Fruit fly (Drosophila melanogaster) whole organism, prepupa: ENCODE data around the gene CG15023.

Source experiments
- Blimp-1 ChIP-seq: fragments of 200-800 bp; sonication (Bioruptor generic); optimal IDR thresholded peaks from 3 replicates; lab custom pipeline; 2017; ENCODE audit warnings: missing biosample characterization, missing genetic modification characterization, mild to moderate bottlenecking, moderate library complexity, missing genetic modification reagents
- CG11762 ChIP-seq: fragments of 200-800 bp; sonication (Bioruptor generic); optimal IDR thresholded peaks from 3 replicates; lab custom pipeline; 2016; ENCODE audit warnings: missing biosample characterization, missing genetic modification characterization; ENCODE audit not compliant: insufficient read depth
- CG11902 ChIP-seq: fragments of 200-800 bp; sonication (Bioruptor generic); optimal IDR thresholded peaks from 3 replicates; lab custom pipeline; 2016; ENCODE audit warnings: missing biosample characterization, missing genetic modification characterization
- CG15336 ChIP-seq: fragments of 200-800 bp; sonication (Bioruptor generic); IDR thresholded peaks from 2 replicates; pipeline ENCODE4 v1.3.6; 2022; ENCODE audit warnings: missing biosample characterization, missing genetic modification characterization
- CG1621 ChIP-seq: fragments of 200-800 bp; sonication (Bioruptor generic); optimal IDR thresholded peaks from 3 replicates; lab custom pipeline; 2018; ENCODE audit warnings: missing biosample characterization, mild to moderate bottlenecking, missing genetic modification characterization
- CG16779 ChIP-seq: fragments of 200-800 bp; sonication (Bioruptor generic); optimal IDR thresholded peaks from 3 replicates; lab custom pipeline; 2017; ENCODE audit warnings: missing biosample characterization, mild to moderate bottlenecking, missing genetic modification characterization
- CG32006 ChIP-seq: fragments of 200-800 bp; sonication (Bioruptor generic); optimal IDR thresholded peaks from 3 replicates; lab custom pipeline; 2017; ENCODE audit warnings: missing biosample characterization, mild to moderate bottlenecking, missing genetic modification characterization
- CG34406 ChIP-seq: fragments of 200-800 bp; sonication (Bioruptor generic); optimal IDR thresholded peaks from 3 replicates; lab custom pipeline; 2016; ENCODE audit warnings: missing biosample characterization, missing genetic modification characterization
- CG3919 ChIP-seq: fragments of 200-800 bp; sonication (Bioruptor generic); optimal IDR thresholded peaks from 3 replicates; lab custom pipeline; 2016; ENCODE audit warnings: missing biosample characterization, missing genetic modification characterization
- CG4318 ChIP-seq: fragments of 200-800 bp; sonication (Bioruptor generic); optimal IDR thresholded peaks from 3 replicates; lab custom pipeline; 2017; ENCODE audit warnings: missing biosample characterization, mild to moderate bottlenecking, missing genetic modification characterization
- CG6163 ChIP-seq: fragments of 200-800 bp; sonication (Bioruptor generic); IDR thresholded peaks from 3 replicates; pipeline ENCODE4 v1.3.6; 2022; ENCODE audit warnings: missing biosample characterization, missing genetic modification characterization
- CG6276 ChIP-seq: fragments of 200-800 bp; sonication (Bioruptor generic); optimal IDR thresholded peaks from 2 replicates; lab custom pipeline; 2017; ENCODE audit warnings: missing biosample characterization, mild to moderate bottlenecking, missing genetic modification characterization
- CG6808 ChIP-seq: fragments of 200-800 bp; sonication (Bioruptor generic); optimal IDR thresholded peaks from 3 replicates; lab custom pipeline; 2017; ENCODE audit warnings: missing biosample characterization, missing genetic modification characterization, mild to moderate bottlenecking, moderate library complexity, missing genetic modification reagents
- CG7368 ChIP-seq: fragments of 200-800 bp; sonication (Bioruptor generic); optimal IDR thresholded peaks from 3 replicates; lab custom pipeline; 2016; ENCODE audit warnings: missing biosample characterization, missing genetic modification characterization
- CG8119 ChIP-seq: fragments of 200-800 bp; sonication (Bioruptor generic); IDR thresholded peaks from 3 replicates; pipeline ENCODE4 v1.3.6; 2022; ENCODE audit warnings: missing biosample characterization, missing genetic modification characterization
- CG8319 ChIP-seq: fragments of 200-800 bp; sonication (Bioruptor generic); optimal IDR thresholded peaks from 3 replicates; lab custom pipeline; 2016; ENCODE audit warnings: missing biosample characterization, missing genetic modification characterization
- Eip78C ChIP-seq: fragments of 200-800 bp; sonication (Bioruptor generic); peaks from one replicate; lab custom pipeline; 2016; ENCODE audit warnings: missing biosample characterization, missing genetic modification characterization
- Eip93F ChIP-seq: fragments of 200-800 bp; sonication (Bioruptor generic); optimal IDR thresholded peaks from 2 replicates; lab custom pipeline; 2016; ENCODE audit warnings: missing biosample characterization, mild to moderate bottlenecking, missing genetic modification characterization
- Ets21C ChIP-seq: fragments of 200-800 bp; sonication (Bioruptor generic); optimal IDR thresholded peaks from 3 replicates; lab custom pipeline; 2016; ENCODE audit warnings: missing biosample characterization, missing genetic modification characterization
- Hr38 ChIP-seq: sonication (Bioruptor generic); optimal IDR thresholded peaks from 2 replicates; lab custom pipeline; 2016; ENCODE audit warnings: missing biosample characterization, missing genetic modification characterization
- Hr4 ChIP-seq: fragments of 200-800 bp; sonication (Bioruptor generic); optimal IDR thresholded peaks from 3 replicates; lab custom pipeline; 2016; ENCODE audit warnings: missing biosample characterization, missing genetic modification characterization
- Lpt ChIP-seq: fragments of 200-800 bp; sonication (Bioruptor generic); optimal IDR thresholded peaks from 3 replicates; lab custom pipeline; 2016; ENCODE audit warnings: missing biosample characterization, missing genetic modification characterization
- Met ChIP-seq: fragments of 200-800 bp; sonication (Bioruptor generic); optimal IDR thresholded peaks from 3 replicates; lab custom pipeline; 2016; ENCODE audit warnings: missing biosample characterization, missing genetic modification characterization
- OdsH ChIP-seq: fragments of 200-800 bp; sonication (Bioruptor generic); optimal IDR thresholded peaks from 3 replicates; lab custom pipeline; 2016; ENCODE audit warnings: missing biosample characterization, missing genetic modification characterization
- Smox ChIP-seq: fragments of 200-800 bp; sonication (Bioruptor generic); optimal IDR thresholded peaks from 3 replicates; lab custom pipeline; 2016; ENCODE audit warnings: missing biosample characterization, missing genetic modification characterization
- achi ChIP-seq: fragments of 200-800 bp; sonication (Bioruptor generic); optimal IDR thresholded peaks from 3 replicates; lab custom pipeline; 2016; ENCODE audit warnings: missing biosample characterization, missing genetic modification characterization
- acj6 ChIP-seq: fragments of 200-800 bp; sonication (Bioruptor generic); optimal IDR thresholded peaks from 3 replicates; lab custom pipeline; 2016; ENCODE audit warnings: missing biosample characterization, missing genetic modification characterization
- dac ChIP-seq: fragments of 200-800 bp; sonication (Bioruptor generic); optimal IDR thresholded peaks from 2 replicates; lab custom pipeline; 2017; ENCODE audit warnings: missing biosample characterization, mild to moderate bottlenecking, missing genetic modification characterization
- dsx ChIP-seq: fragments of 200-800 bp; optimal IDR thresholded peaks from 3 replicates; lab custom pipeline; 2019; ENCODE audit warnings: missing biosample characterization, mild to moderate bottlenecking, missing genetic modification characterization, moderate library complexity; ENCODE audit not compliant: poor library complexity, severe bottlenecking
- eg ChIP-seq: fragments of 200-800 bp; sonication (Bioruptor generic); IDR thresholded peaks from 3 replicates; pipeline ENCODE4 v1.3.6; 2022; ENCODE audit warnings: missing biosample characterization, missing genetic modification characterization
- esn ChIP-seq: fragments of 200-800 bp; sonication (Bioruptor generic); optimal IDR thresholded peaks from 2 replicates; lab custom pipeline; 2016; ENCODE audit warnings: missing biosample characterization, mild to moderate bottlenecking, missing genetic modification characterization, moderate library complexity
- fd59A ChIP-seq: fragments of 200-800 bp; sonication (Bioruptor generic); optimal IDR thresholded peaks from 2 replicates; lab custom pipeline; 2017; ENCODE audit warnings: missing biosample characterization, mild to moderate bottlenecking, missing genetic modification characterization, missing genetic modification reagents
- fd85E ChIP-seq: fragments of 200-800 bp; sonication (Bioruptor generic); optimal IDR thresholded peaks from 3 replicates; lab custom pipeline; 2016; ENCODE audit warnings: missing biosample characterization, missing genetic modification characterization
- fkh ChIP-seq: fragments of 200-800 bp; sonication (Bioruptor generic); optimal IDR thresholded peaks from 3 replicates; lab custom pipeline; 2017; ENCODE audit warnings: missing biosample characterization, mild to moderate bottlenecking, missing genetic modification characterization, moderate library complexity
- lz ChIP-seq: fragments of 200-800 bp; sonication (Bioruptor generic); optimal IDR thresholded peaks from 3 replicates; lab custom pipeline; 2016; ENCODE audit warnings: missing biosample characterization, missing genetic modification characterization
- net ChIP-seq: fragments of 200-800 bp; sonication (Bioruptor generic); optimal IDR thresholded peaks from 3 replicates; lab custom pipeline; 2016; ENCODE audit warnings: missing biosample characterization, missing genetic modification characterization
- pdm3 ChIP-seq: fragments of 200-800 bp; sonication (Bioruptor generic); optimal IDR thresholded peaks from 3 replicates; lab custom pipeline; 2016; ENCODE audit warnings: missing biosample characterization, missing genetic modification characterization
- salr ChIP-seq, 2 experiments: fragments of 200-800 bp; sonication (Bioruptor generic); optimal IDR thresholded peaks; 3 replicates each; lab custom pipeline; 2016 to 2018; ENCODE audit warnings: missing biosample characterization in 2 of 2, missing genetic modification characterization in 2 of 2, mild to moderate bottlenecking in 1 of 2
- spab ChIP-seq: fragments of 200-800 bp; sonication (Bioruptor generic); optimal IDR thresholded peaks from 2 replicates; lab custom pipeline; 2017; ENCODE audit warnings: missing biosample characterization, mild to moderate bottlenecking, missing genetic modification characterization, missing genetic modification reagents
- ss ChIP-seq, 2 experiments: fragments of 200-800 bp; sonication (Bioruptor generic); optimal IDR thresholded peaks; 2 replicates in 1 of 2; 3 replicates in 1 of 2; lab custom pipeline; 2017 to 2018; ENCODE audit warnings: mild to moderate bottlenecking in 2 of 2, missing biosample characterization in 2 of 2, missing genetic modification characterization in 2 of 2, moderate library complexity in 1 of 2
- svp ChIP-seq: fragments of 200-800 bp; sonication (Bioruptor generic); peaks from one replicate; lab custom pipeline; 2016; ENCODE audit warnings: missing biosample characterization, missing genetic modification characterization

The CG15023 gene

dm6 chr3L:4507846-4508245 is 46.5 kb upstream of the CG15023 start:
- TF ChIP-seq svp (GFP tag; lab: Kevin White, UChicago) (peak; percentile 64), CG32006 (no peak), net (no peak), Eip78C (peak; percentile 68)
- TF ChIP-seq, all 60 proteins: peak for 2

- TF ChIP-seq eg (GFP tag; lab: Robert Waterston, UW): 0 out of 3 replicates have a peak, but pooled peaks have one; percentile 25
- TF ChIP-seq CG4318 (GFP tag; lab: Kevin White, UChicago): no peak
- TF ChIP-seq fd59A (GFP tag; lab: Kevin White, UChicago): no peak
Measured at dm6 chr3L:4501406-4501805, 40.1 kb upstream of the CG15023 start.

dm6 chr3L:4500400-4500799 is 39.1 kb upstream of the CG15023 start, which contains the start of gene CG13720:
Gene CG13720, minus strand, starts transcription at chr3L:4500500.
- TF ChIP-seq Blimp-1 (peak; percentile 39), Lpt (no peak)
- TF ChIP-seq, all 60 proteins: peak for 1

- no peak for TF ChIP-seq Blimp-1
- TF ChIP-seq Ets21C (GFP tag; lab: Kevin White, UChicago): no peak
- no peak for TF ChIP-seq Hr4 (GFP tag; lab: Kevin White, UChicago)
- TF ChIP-seq CG6808 (GFP tag; lab: Kevin White, UChicago): no peak
- no peak for TF ChIP-seq CG7368 (GFP tag; lab: Kevin White, UChicago)
- TF ChIP-seq, all 60 proteins: peak for 0
Measured at dm6 chr3L:4497677-4498076, 36.4 kb upstream of the CG15023 start, which contains the start of gene CG13721. Gene CG13721, minus strand, starts transcription at chr3L:4497777.

dm6 chr3L:4494603-4495002 is 33.3 kb upstream of the CG15023 start:
- TF ChIP-seq CG11902 (GFP tag; lab: Kevin White, UChicago): peak; percentile 25
- no peak for TF ChIP-seq dac (GFP tag; lab: Kevin White, UChicago)
- TF ChIP-seq Eip93F (GFP tag; lab: Kevin White, UChicago): peak; percentile 24
- peak; percentile 45; the same call in 1 of the 2 replicates for TF ChIP-seq CG15336
- peak; percentile 45 for TF ChIP-seq Lpt
- no peak for TF ChIP-seq fd85E (GFP tag; lab: Kevin White, UChicago)
- peak; percentile 71 for TF ChIP-seq Smox (GFP tag; lab: Kevin White, UChicago)
- TF ChIP-seq CG6808 (GFP tag; lab: Kevin White, UChicago): peak; percentile 82
- TF ChIP-seq CG1621: peak; percentile 83
- peak; percentile 42 for TF ChIP-seq CG16779
- peak; percentile 70 for TF ChIP-seq lz (GFP tag; lab: Kevin White, UChicago)
- TF ChIP-seq CG11762 (GFP tag; lab: Kevin White, UChicago): peak; percentile 63
- peak; percentile 33 for TF ChIP-seq CG32006
- TF ChIP-seq Hr38 (GFP tag; lab: Kevin White, UChicago): no peak
- peak; percentile 80 for TF ChIP-seq spab (GFP tag; lab: Kevin White, UChicago)
- peak; percentile 79 for TF ChIP-seq Met (GFP tag; lab: Kevin White, UChicago)
- TF ChIP-seq CG3919 (GFP tag; lab: Kevin White, UChicago): peak; percentile 75
- TF ChIP-seq CG6163 (GFP tag; lab: Robert Waterston, UW): peak; percentile 83
- peak; percentile 40 for TF ChIP-seq Hr4 (GFP tag; lab: Kevin White, UChicago)
- peak; percentile 79 for TF ChIP-seq fd59A (GFP tag; lab: Kevin White, UChicago)
- TF ChIP-seq ss (GFP tag; optimal IDR thresholded peaks at IDR 0.05; lab: Kevin White, UChicago): peak; percentile 92 to 94
- TF ChIP-seq salr (GFP tag; optimal IDR thresholded peaks at IDR 0.05; lab: Kevin White, UChicago): peak; percentile 55 to 72
- no peak for TF ChIP-seq Ets21C (GFP tag; lab: Kevin White, UChicago)
- peak; percentile 78 for TF ChIP-seq dsx (GFP tag; lab: Kevin White, UChicago)
- TF ChIP-seq fkh: no peak
- no peak for TF ChIP-seq CG6276 (GFP tag; lab: Kevin White, UChicago)
- peak; percentile 97 for TF ChIP-seq Eip78C
- TF ChIP-seq CG7368 (GFP tag; lab: Kevin White, UChicago): peak; percentile 62
- peak; percentile 43 for TF ChIP-seq Blimp-1
- peak; percentile 84 for TF ChIP-seq CG34406
- TF ChIP-seq OdsH (GFP tag; lab: Kevin White, UChicago): peak; percentile 80
- TF ChIP-seq pdm3 (GFP tag; lab: Kevin White, UChicago): peak; percentile 72
- peak; percentile 83 for TF ChIP-seq achi (GFP tag; lab: Kevin White, UChicago)
- TF ChIP-seq CG4318 (GFP tag; lab: Kevin White, UChicago): no peak
- peak; percentile 55 for TF ChIP-seq CG8319 (GFP tag; lab: Kevin White, UChicago)
- TF ChIP-seq esn (GFP tag; lab: Kevin White, UChicago): peak; percentile 80
- TF ChIP-seq CG8119: peak; percentile 59; the same call in 2 of the 3 replicates
- TF ChIP-seq svp (GFP tag; lab: Kevin White, UChicago): peak; percentile 91
- TF ChIP-seq acj6: peak; percentile 83
